Worm (Caenorhabditis elegans) whole organism, early embryonic: Measurements from ENCODE around the gene fbxa-51.

Experiments used
- B0310.2 ChIP-seq: sonication (generic microtip); optimal IDR thresholded peaks from 2 replicates; lab custom pipeline; 2016; ENCODE audit warnings: mild to moderate bottlenecking, missing genetic modification characterization, missing compliant biosample characterization
- F13C5.2 ChIP-seq: sonication (generic microtip); optimal IDR thresholded peaks from 2 replicates; lab custom pipeline; 2017; ENCODE audit warnings: mild to moderate bottlenecking, missing genetic modification characterization, inconsistent platforms, missing compliant biosample characterization
- aly-1 ChIP-seq: sonication (generic microtip); optimal IDR thresholded peaks from 2 replicates; lab custom pipeline; 2016; ENCODE audit warnings: missing genetic modification characterization, missing compliant biosample characterization
- ama-1 ChIP-seq: fragments of 150-350 bp; optimal IDR thresholded peaks from 2 replicates; lab custom pipeline; 2014
- ceh-13 ChIP-seq: fragments of 200-800 bp; sonication (Bioruptor generic); optimal IDR thresholded peaks from 2 replicates; lab custom pipeline; 2018; ENCODE audit warnings: mild to moderate bottlenecking, missing genetic modification characterization, missing compliant biosample characterization
- ceh-36 ChIP-seq: sonication (generic microtip); optimal IDR thresholded peaks from 2 replicates; lab custom pipeline; 2016; ENCODE audit warnings: missing genetic modification characterization, inconsistent platforms, missing compliant biosample characterization
- ets-7 ChIP-seq: sonication (generic microtip); optimal IDR thresholded peaks from 2 replicates; lab custom pipeline; 2016; ENCODE audit warnings: missing genotype, missing genetic modification characterization, missing compliant biosample characterization
- flt-1 ChIP-seq: fragments of 200-800 bp; sonication (Bioruptor generic); IDR thresholded peaks from 2 replicates; pipeline ENCODE4 v1.3.6; 2022; ENCODE audit warnings: missing genetic modification characterization, missing compliant biosample characterization
- hmbx-1 ChIP-seq: sonication (generic microtip); optimal IDR thresholded peaks from 2 replicates; lab custom pipeline; 2016; ENCODE audit warnings: mild to moderate bottlenecking, missing genetic modification characterization, missing compliant biosample characterization
- hmg-4 ChIP-seq: fragments of 200-800 bp; sonication (Bioruptor generic); optimal IDR thresholded peaks from 2 replicates; lab custom pipeline; 2018; ENCODE audit warnings: mild to moderate bottlenecking, missing genetic modification characterization, missing compliant biosample characterization
- hnd-1 ChIP-seq: sonication (generic microtip); optimal IDR thresholded peaks from 2 replicates; lab custom pipeline; 2016; ENCODE audit warnings: missing genetic modification characterization, missing compliant biosample characterization
- pes-1 ChIP-seq: fragments of 200-800 bp; sonication (Bioruptor generic); IDR thresholded peaks from 2 replicates; pipeline ENCODE4 v1.3.6; 2022; ENCODE audit warnings: missing genetic modification reagents, missing genetic modification characterization, missing compliant biosample characterization
- scrt-1 ChIP-seq: fragments of 200-800 bp; sonication (Bioruptor generic); IDR thresholded peaks from 2 replicates; pipeline ENCODE4 v1.3.6; 2022; ENCODE audit warnings: missing genetic modification characterization, missing compliant biosample characterization
- sea-1 ChIP-seq: fragments of 200-800 bp; sonication (Bioruptor generic); conservative IDR thresholded peaks from 2 replicates; pipeline ENCODE4 v1.3.6; 2022; ENCODE audit warnings: missing genetic modification characterization, missing compliant biosample characterization
- tbx-11 ChIP-seq: fragments of 200-800 bp; sonication (Bioruptor generic); IDR thresholded peaks from 2 replicates; pipeline ENCODE4 v1.3.6; 2022; ENCODE audit warnings: missing genetic modification characterization, missing compliant biosample characterization
- tbx-37 ChIP-seq: fragments of 200-800 bp; sonication (Bioruptor generic); conservative IDR thresholded peaks from 2 replicates; pipeline ENCODE4 v1.3.6; 2022; ENCODE audit warnings: missing genetic modification reagents, missing genetic modification characterization, missing compliant biosample characterization
- tra-4 ChIP-seq: sonication (generic microtip); optimal IDR thresholded peaks from 2 replicates; lab custom pipeline; 2017; ENCODE audit warnings: missing genetic modification characterization, missing compliant biosample characterization

fbxa-51 gene

DNA sequence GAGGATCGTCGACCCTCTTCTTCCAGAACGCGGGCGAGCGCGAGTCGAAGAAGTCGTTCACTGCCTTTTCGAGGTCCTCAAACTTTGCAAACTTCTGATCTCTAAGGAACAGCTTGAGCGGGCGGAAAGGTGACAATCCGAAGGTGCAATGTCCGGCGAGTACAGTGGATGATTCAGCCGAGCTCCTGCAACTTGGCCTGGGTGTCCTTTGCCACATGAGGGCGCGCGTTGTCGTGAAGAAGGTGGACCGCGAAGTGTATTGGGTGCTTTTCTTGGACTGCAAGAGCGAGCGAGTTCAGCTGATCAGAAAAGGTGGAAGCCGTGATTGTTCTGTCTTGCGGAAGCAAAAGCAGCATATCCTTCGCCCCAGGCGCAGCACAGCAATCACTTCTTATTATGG lies 20.1 kb upstream of the fbxa-51 start:
- TF ChIP-seq aly-1 (tag; lab: Kevin White, UChicago) (no peak), ets-7 (no peak), tra-4 (tag; lab: Kevin White, UChicago) (no peak), hmbx-1 (no peak)

DNA sequence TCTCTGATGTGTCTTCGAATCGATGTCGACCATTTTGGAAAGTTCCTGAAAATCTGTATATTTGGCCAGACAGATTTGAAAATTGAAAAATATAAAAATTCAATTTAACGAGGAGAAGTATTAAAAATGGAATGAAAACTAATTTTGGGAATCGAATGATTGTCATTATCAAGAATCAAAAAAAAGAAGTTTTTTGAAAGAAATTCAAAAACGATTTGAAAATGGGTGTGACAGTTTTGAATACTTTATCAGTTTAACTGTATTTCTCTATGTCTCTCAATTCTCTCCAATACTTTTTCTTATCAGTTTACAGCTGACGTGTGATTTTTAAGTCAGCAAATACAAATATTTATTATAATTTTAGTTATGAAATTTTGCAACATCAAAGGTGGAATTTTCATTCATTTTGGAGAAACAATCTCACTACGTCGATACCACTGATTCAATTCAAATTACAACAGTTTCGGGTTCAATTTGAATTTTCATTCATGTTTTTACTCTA lies 18.6 kb upstream of the fbxa-51 start, which contains the start of gene fbxa-59:
fbxa-59 (minus strand) TSS at position 51 of the 502 bp plus-strand sequence.
- no peak for TF ChIP-seq ceh-36 (tag; lab: Kevin White, UChicago)
- TF ChIP-seq hmbx-1 = no peak
- no peak for TF ChIP-seq flt-1 (GFP tag; lab: Robert Waterston, UW)
- no peak for TF ChIP-seq sea-1 (GFP tag; lab: Robert Waterston, UW)
- TF ChIP-seq aly-1 (tag; lab: Kevin White, UChicago) = no peak
- no peak for TF ChIP-seq F13C5.2 (tag; lab: Kevin White, UChicago)
- no peak for TF ChIP-seq pes-1 (GFP tag; lab: Robert Waterston, UW)
- no peak for TF ChIP-seq tbx-11 (GFP tag; lab: Robert Waterston, UW)
- no peak for TF ChIP-seq ama-1 (lab: Kevin White, UChicago)
- no peak for TF ChIP-seq hnd-1 (tag; lab: Kevin White, UChicago)
- TF ChIP-seq B0310.2 = no peak
- TF ChIP-seq scrt-1 (GFP tag; lab: Robert Waterston, UW) = no peak
- TF ChIP-seq hmg-4 (GFP tag; lab: Kevin White, UChicago) = no peak
- no peak for TF ChIP-seq ets-7
- TF ChIP-seq tra-4 (tag; lab: Kevin White, UChicago) = no peak
- TF ChIP-seq tbx-37 (GFP tag; lab: Robert Waterston, UW) = no peak
- no peak for TF ChIP-seq ceh-13 (GFP tag; lab: Kevin White, UChicago)

DNA sequence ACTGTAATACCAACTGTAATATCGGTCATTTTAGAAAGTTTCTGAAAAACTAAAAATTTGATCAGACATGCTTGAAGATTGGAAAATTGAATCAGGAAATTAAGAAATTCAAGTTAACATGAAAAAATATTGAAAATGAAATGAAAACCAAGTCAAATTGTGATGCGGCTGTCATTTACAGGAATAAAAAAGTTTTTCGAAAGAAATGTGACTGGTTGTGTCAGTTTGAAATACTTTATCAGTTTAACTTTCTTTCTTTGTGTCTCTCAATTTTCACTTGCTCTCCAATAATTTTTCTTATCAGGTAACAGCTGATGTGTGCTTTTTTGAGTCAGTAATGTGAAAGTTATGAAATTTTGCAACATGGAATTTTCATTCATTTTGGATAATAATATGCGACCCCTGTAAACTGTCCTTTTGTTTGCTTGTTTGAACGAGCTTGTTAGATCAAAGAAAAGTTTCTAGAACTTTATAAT lies 15.8 kb upstream of the fbxa-51 start, which contains the start of gene fbxa-60:
fbxa-60 (minus strand) TSS at position 51 of the 476 bp plus-strand sequence.
- no peak for TF ChIP-seq hmg-4 (GFP tag; lab: Kevin White, UChicago)
- no peak for TF ChIP-seq tra-4 (tag; lab: Kevin White, UChicago)
- no peak for TF ChIP-seq sea-1 (GFP tag; lab: Robert Waterston, UW)
- no peak for TF ChIP-seq aly-1 (tag; lab: Kevin White, UChicago)
- no peak for TF ChIP-seq hnd-1 (tag; lab: Kevin White, UChicago)
- TF ChIP-seq pes-1 (GFP tag; lab: Robert Waterston, UW) = no peak
- no peak for TF ChIP-seq flt-1 (GFP tag; lab: Robert Waterston, UW)
- no peak for TF ChIP-seq ceh-13 (GFP tag; lab: Kevin White, UChicago)
- TF ChIP-seq ets-7 = no peak

DNA sequence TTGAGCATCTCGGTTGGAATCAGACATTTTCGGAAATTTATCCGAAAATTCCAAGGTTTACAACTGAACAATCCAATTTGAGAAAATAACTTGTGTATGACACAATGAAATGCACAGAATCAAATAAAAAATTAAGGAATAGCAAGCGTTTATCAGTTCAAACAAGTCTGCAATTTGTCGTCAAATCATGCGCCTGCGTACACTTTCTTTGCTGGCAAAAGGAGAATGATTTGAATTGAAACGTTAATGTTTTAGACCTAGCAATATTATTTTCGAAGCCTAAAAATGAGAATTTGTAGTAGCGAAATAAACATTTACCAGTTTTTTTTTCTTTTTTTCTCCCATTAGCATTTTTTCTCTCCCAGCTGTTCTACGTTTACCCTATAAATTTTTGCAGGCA lies 11.6 kb upstream of the fbxa-51 start, which contains the start of the genes fbxa-67 and fbxa-11:
fbxa-67 (minus strand) TSS at position 199 of the 400 bp plus-strand sequence.
fbxa-11 (plus strand) TSS at position 398 of the 400 bp plus-strand sequence.
- TF ChIP-seq ets-7 (no peak), B0310.2 (no peak), tbx-37 (GFP tag; lab: Robert Waterston, UW) (no peak), ceh-36 (tag; lab: Kevin White, UChicago) (no peak), scrt-1 (GFP tag; lab: Robert Waterston, UW) (no peak), flt-1 (GFP tag; lab: Robert Waterston, UW) (no peak), hnd-1 (tag; lab: Kevin White, UChicago) (no peak), tra-4 (tag; lab: Kevin White, UChicago) (no peak), tbx-11 (GFP tag; lab: Robert Waterston, UW) (no peak), sea-1 (GFP tag; lab: Robert Waterston, UW) (no peak), hmg-4 (GFP tag; lab: Kevin White, UChicago) (no peak), aly-1 (tag; lab: Kevin White, UChicago) (no peak), hmbx-1 (no peak), ama-1 (lab: Kevin White, UChicago) (no peak), ceh-13 (GFP tag; lab: Kevin White, UChicago) (no peak), pes-1 (GFP tag; lab: Robert Waterston, UW) (no peak), F13C5.2 (tag; lab: Kevin White, UChicago) (no peak)

DNA sequence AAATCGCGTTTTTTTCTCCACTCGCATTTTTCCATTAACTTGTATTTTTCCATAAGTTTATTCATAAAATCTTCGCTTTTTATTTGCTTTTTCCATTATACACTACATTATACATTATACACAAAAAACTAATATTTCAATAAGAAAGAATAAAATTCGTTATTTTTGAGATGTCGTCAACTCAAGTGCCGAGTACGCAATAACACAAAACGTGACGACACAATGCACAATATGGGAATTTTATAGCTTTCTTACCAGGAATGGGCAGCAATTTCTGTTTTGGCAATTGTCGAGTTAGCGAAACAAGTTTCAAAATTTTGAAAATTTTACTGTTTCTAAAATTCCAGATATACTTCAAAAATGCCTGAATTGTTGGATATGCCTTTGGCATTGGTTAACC lies 9.9 kb upstream of the fbxa-51 start, which contains the start of gene fbxa-10:
fbxa-10 (plus strand) TSS at position 207 of the 400 bp plus-strand sequence.
- TF ChIP-seq tbx-37 (GFP tag; lab: Robert Waterston, UW) (no peak), tbx-11 (GFP tag; lab: Robert Waterston, UW) (no peak), F13C5.2 (tag; lab: Kevin White, UChicago) (no peak), aly-1 (tag; lab: Kevin White, UChicago) (no peak), pes-1 (GFP tag; lab: Robert Waterston, UW) (no peak), ama-1 (lab: Kevin White, UChicago) (no peak)

ce11 chrIII:954553-954952 lies 7.5 kb upstream of the fbxa-51 start, which contains the start of the genes T12B5.15 and T12B5.14:
T12B5.15 (minus strand) TSS chrIII:954653.
T12B5.14 (plus strand) TSS chrIII:954873.
- TF ChIP-seq ets-7 (no peak), hnd-1 (tag; lab: Kevin White, UChicago) (no peak), scrt-1 (GFP tag; lab: Robert Waterston, UW) (no peak), B0310.2 (no peak)

ce11 chrIII:955981-956380 lies 6.1 kb upstream of the fbxa-51 start, which contains the start of gene fbxa-54:
fbxa-54 (plus strand) TSS chrIII:956334.
- TF ChIP-seq B0310.2 (no peak), tra-4 (tag; lab: Kevin White, UChicago) (no peak)

ce11 chrIII:964637-965036 lies 2.6 kb downstream of the fbxa-51 start:
- TF ChIP-seq hnd-1 (tag; lab: Kevin White, UChicago) (no peak), scrt-1 (GFP tag; lab: Robert Waterston, UW) (no peak), ets-7 (no peak), pes-1 (GFP tag; lab: Robert Waterston, UW) (no peak), hmg-4 (GFP tag; lab: Kevin White, UChicago) (no peak), tbx-11 (GFP tag; lab: Robert Waterston, UW) (no peak), ceh-13 (GFP tag; lab: Kevin White, UChicago) (no peak), sea-1 (GFP tag; lab: Robert Waterston, UW) (no peak), aly-1 (tag; lab: Kevin White, UChicago) (no peak)
